Fruit fly (Drosophila melanogaster): ENCODE measurements around the gene CG8664.

dm6 chrX:17298900-17299836 is 16.6 kb upstream of the CG8664 start:
- no peak for TF ChIP-seq psq (optimal IDR thresholded peaks at IDR 0.05)
- no peak for TF ChIP-seq pan (optimal IDR thresholded peaks at IDR 0.05)
- no peak for TF ChIP-seq CG8478 (optimal IDR thresholded peaks at IDR 0.05)

All from whole organism.